Worm (Caenorhabditis elegans) whole organism, young adult: Measurements from ENCODE around the gene nhr-203.
A peak's percentile ranks its signal among the peaks of the same experiment; 100 is the strongest.

Experiments
- B0035.1 ChIP-seq: sonication (generic microtip); optimal IDR thresholded peaks from 2 replicates; lab custom pipeline; 2016; ENCODE audit warnings: missing genetic modification characterization, mild to moderate bottlenecking, missing compliant biosample characterization, missing genotype, missing genetic modification reagents
- B0336.3 ChIP-seq: fragments of 200-800 bp; sonication (Bioruptor generic); IDR thresholded peaks from 2 replicates; pipeline ENCODE4 v1.3.6; 2022; ENCODE audit warnings: missing genetic modification characterization, missing compliant biosample characterization
- D2030.7 ChIP-seq: fragments of 200-800 bp; sonication (Bioruptor generic); IDR thresholded peaks from 2 replicates; pipeline ENCODE4 v1.3.6; 2022; ENCODE audit warnings: missing genetic modification reagents, missing genetic modification characterization, missing compliant biosample characterization
- F52B5.7 ChIP-seq: sonication (generic microtip); optimal IDR thresholded peaks from 2 replicates; lab custom pipeline; 2016; ENCODE audit warnings: mild to moderate bottlenecking, missing genetic modification characterization, missing compliant biosample characterization
- T07F8.4 ChIP-seq: sonication (generic microtip); optimal IDR thresholded peaks from 2 replicates; lab custom pipeline; 2016; ENCODE audit warnings: mild to moderate bottlenecking, missing genetic modification characterization, moderate library complexity, missing compliant biosample characterization
- T26A5.8 ChIP-seq: sonication (generic microtip); optimal IDR thresholded peaks from 2 replicates; lab custom pipeline; 2016; ENCODE audit warnings: missing genetic modification characterization, missing compliant biosample characterization
- Y53F4B.3 ChIP-seq: fragments of 200-800 bp; sonication (Bioruptor generic); IDR thresholded peaks from 2 replicates; pipeline ENCODE4 v1.3.6; 2022; ENCODE audit warnings: missing genetic modification reagents, missing genetic modification characterization, missing compliant biosample characterization
- Y53G8AR.9 ChIP-seq: fragments of 200-800 bp; sonication (Bioruptor generic); conservative IDR thresholded peaks from 2 replicates; pipeline ENCODE4 v1.3.6; 2022; ENCODE audit warnings: missing genetic modification reagents, missing genetic modification characterization, missing compliant biosample characterization
- Y67H2A.10 ChIP-seq: fragments of 200-800 bp; sonication (Bioruptor generic); conservative IDR thresholded peaks from 2 replicates; pipeline ENCODE4 v1.3.6; 2022; ENCODE audit warnings: missing genetic modification reagents, missing genetic modification characterization, missing compliant biosample characterization
- atf-7 ChIP-seq: sonication (generic microtip); optimal IDR thresholded peaks from 2 replicates; lab custom pipeline; 2017; ENCODE audit warnings: mild to moderate bottlenecking, missing genetic modification characterization, missing compliant biosample characterization
- attf-3 ChIP-seq: fragments of 200-800 bp; sonication (Bioruptor generic); conservative IDR thresholded peaks from 2 replicates; pipeline ENCODE4 v1.3.6; 2022; ENCODE audit warnings: missing genetic modification reagents, missing genetic modification characterization, missing compliant biosample characterization
- bed-1 ChIP-seq: fragments of 200-800 bp; sonication (Bioruptor generic); IDR thresholded peaks from 2 replicates; pipeline ENCODE4 v1.3.6; 2022; ENCODE audit warnings: missing genetic modification reagents, missing genetic modification characterization, missing compliant biosample characterization
- ccch-3 ChIP-seq: fragments of 200-800 bp; sonication (Bioruptor generic); optimal IDR thresholded peaks from 2 replicates; lab custom pipeline; 2018; ENCODE audit warnings: mild to moderate bottlenecking, missing genetic modification characterization, missing compliant biosample characterization
- ceh-79 ChIP-seq: sonication (generic microtip); optimal IDR thresholded peaks from 2 replicates; lab custom pipeline; 2017; ENCODE audit warnings: mild to moderate bottlenecking, missing genetic modification characterization, missing compliant biosample characterization
- let-526 ChIP-seq: fragments of 200-800 bp; sonication (Bioruptor generic); IDR thresholded peaks from 2 replicates; pipeline ENCODE4 v1.3.6; 2022; ENCODE audit warnings: missing genetic modification reagents, missing genetic modification characterization, missing compliant biosample characterization
- let-607 ChIP-seq, 2 experiments: fragments of 200-800 bp in 1 of 2; sonication (Bioruptor generic) in 1 of 2; sonication (generic microtip) in 1 of 2; optimal IDR thresholded peaks; 2 replicates each; lab custom pipeline; 2016 to 2018; ENCODE audit warnings: mild to moderate bottlenecking in 2 of 2, missing compliant biosample characterization in 2 of 2, missing genetic modification characterization in 2 of 2, moderate library complexity in 2 of 2, missing genotype in 1 of 2
- lin-54 ChIP-seq: fragments of 200-800 bp; sonication (Bioruptor generic); optimal IDR thresholded peaks from 2 replicates; lab custom pipeline; 2018; ENCODE audit warnings: mild to moderate bottlenecking, missing genetic modification characterization, missing compliant biosample characterization
- mxl-1 ChIP-seq: sonication (generic microtip); optimal IDR thresholded peaks from 2 replicates; lab custom pipeline; 2016; ENCODE audit warnings: missing genetic modification characterization, missing compliant biosample characterization
- nhr-80 ChIP-seq: sonication (generic microtip); optimal IDR thresholded peaks from 2 replicates; lab custom pipeline; 2016; ENCODE audit warnings: missing genetic modification characterization, missing compliant biosample characterization
- rpc-1 ChIP-seq, 2 experiments: fragments of 150-350 bp in 1 of 2; sonication (generic microtip) in 1 of 2; optimal IDR thresholded peaks; 2 replicates each; lab custom pipeline; 2014 to 2018; ENCODE audit warnings: missing biosample characterization in 1 of 2, missing genetic modification characterization in 1 of 2, missing genetic modification reagents in 1 of 2, missing genotype in 1 of 2
- sea-2 ChIP-seq: fragments of 200-800 bp; sonication (Bioruptor generic); IDR thresholded peaks from 2 replicates; pipeline ENCODE4 v1.3.6; 2022; ENCODE audit warnings: missing genetic modification characterization, missing compliant biosample characterization
- snpc-1.1 ChIP-seq: sonication (generic microtip); optimal IDR thresholded peaks from 2 replicates; lab custom pipeline; 2017; ENCODE audit warnings: missing genetic modification characterization, mild to moderate bottlenecking, missing compliant biosample characterization, antibody characterized with exemption, moderate library complexity, missing genotype, missing genetic modification reagents; ENCODE audit not compliant: insufficient read depth
- unc-62 ChIP-seq: fragments of 150-350 bp; optimal IDR thresholded peaks from 2 replicates; lab custom pipeline; 2014; ENCODE audit warnings: missing biosample characterization, missing genetic modification reagents, missing genetic modification characterization
- zfh-2 ChIP-seq: fragments of 200-800 bp; sonication (Bioruptor generic); conservative IDR thresholded peaks from 2 replicates; pipeline ENCODE4 v1.3.6; 2022; ENCODE audit warnings: missing genetic modification reagents, missing genetic modification characterization, missing compliant biosample characterization
- zim-3 ChIP-seq: sonication (generic microtip); optimal IDR thresholded peaks from 2 replicates; lab custom pipeline; 2017; ENCODE audit warnings: mild to moderate bottlenecking, missing genetic modification characterization, moderate library complexity, missing compliant biosample characterization
- ztf-18 ChIP-seq: sonication (generic microtip); optimal IDR thresholded peaks from 2 replicates; lab custom pipeline; 2016; ENCODE audit warnings: missing genotype, mild to moderate bottlenecking, missing genetic modification characterization, missing compliant biosample characterization
- ztf-25 ChIP-seq: fragments of 200-800 bp; sonication (Bioruptor generic); IDR thresholded peaks from 2 replicates; pipeline ENCODE4 v1.3.6; 2022; ENCODE audit warnings: missing genetic modification reagents, missing genetic modification characterization, missing compliant biosample characterization

nhr-203 gene

ce11 chrV:459464-459863, at the start of gene nhr-203:
Gene nhr-203 (plus strand): TSS chrV:459795.
- TF ChIP-seq T26A5.8 (tag; lab: Kevin White, UChicago) (no peak), nhr-80 (tag; lab: Kevin White, UChicago) (peak; percentile 67), D2030.7 (no peak)

- no peak for TF ChIP-seq attf-3 (GFP tag; lab: Robert Waterston, UW)
Measured at ce11 chrV:412820-413219, 46.8 kb upstream of the nhr-203 start.

DNA sequence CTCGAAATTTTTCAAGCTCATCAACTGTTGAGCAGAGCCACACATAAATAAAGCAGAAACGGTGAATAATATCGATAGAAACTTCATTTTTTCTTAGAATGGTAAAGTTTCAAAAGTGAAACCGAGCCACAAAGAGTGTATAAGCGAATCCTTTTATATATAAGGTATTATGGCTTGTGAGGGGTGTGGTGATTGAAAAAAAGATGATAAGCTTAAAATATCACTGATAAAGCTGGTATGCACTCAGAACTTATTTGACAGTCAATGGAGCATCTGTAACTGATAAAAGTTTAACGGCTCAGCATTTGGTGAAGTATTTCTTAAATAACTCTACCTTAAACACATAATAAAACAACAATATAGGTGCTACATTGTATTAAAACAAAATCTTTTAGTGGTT, 45.0 kb upstream of the nhr-203 start, which contains the start of gene dod-19:
dod-19 (minus strand) TSS at position 130 of the 400 bp plus-strand sequence.
- no peak for TF ChIP-seq sea-2 (GFP tag; lab: Robert Waterston, UW)
- peak; percentile 17 for TF ChIP-seq nhr-80 (tag; lab: Kevin White, UChicago)
- TF ChIP-seq unc-62: no peak

DNA sequence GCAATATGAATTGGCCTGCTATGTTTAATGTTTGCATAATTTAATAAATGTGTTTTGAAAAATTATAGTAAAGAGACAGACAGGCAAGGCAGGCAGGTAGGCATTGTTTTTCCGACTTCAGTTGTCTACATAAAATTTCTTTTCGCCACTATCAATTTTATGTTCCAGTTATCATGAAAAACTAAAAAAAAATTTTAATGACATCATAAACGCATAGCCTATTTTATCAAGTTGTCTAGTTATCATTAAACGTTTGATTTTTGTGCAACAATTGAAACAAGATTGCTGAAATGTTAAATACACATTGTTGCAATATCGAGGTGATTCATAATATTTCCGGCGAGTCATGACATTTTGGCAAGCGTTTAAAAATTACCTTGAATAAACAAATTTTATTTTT, 44.5 kb upstream of the nhr-203 start:
- TF ChIP-seq unc-62 (peak; percentile 46), nhr-80 (tag; lab: Kevin White, UChicago) (peak; percentile 24), bed-1 (GFP tag; lab: Robert Waterston, UW) (no peak)

ce11 chrV:417656-418353, 41.8 kb upstream of the nhr-203 start, which contains the start of gene irg-8:
Gene irg-8 (minus strand): TSS chrV:417706.
- TF ChIP-seq unc-62: peak; percentile 70
- TF ChIP-seq atf-7: peak; percentile 79
- no peak for TF ChIP-seq rpc-1 (optimal IDR thresholded peaks at IDR 0.05; lab: Kevin White, UChicago)
- no peak for TF ChIP-seq rpc-1 (tag; optimal IDR thresholded peaks at IDR 0.05; lab: Kevin White, UChicago)
- no peak for TF ChIP-seq ztf-18 (tag; lab: Kevin White, UChicago)
- TF ChIP-seq let-526 (GFP tag; lab: Robert Waterston, UW): no peak
- no peak for TF ChIP-seq lin-54 (GFP tag; lab: Kevin White, UChicago)
- TF ChIP-seq nhr-80 (tag; lab: Kevin White, UChicago): peak; percentile 35
- TF ChIP-seq let-607 (tag; optimal IDR thresholded peaks at IDR 0.05; lab: Kevin White, UChicago): peak in 1 of 2 experiments; percentile 45
- no peak for TF ChIP-seq Y53G8AR.9
- TF ChIP-seq F52B5.7 (tag; lab: Kevin White, UChicago): no peak

ce11 chrV:418432-418831, 41.2 kb upstream of the nhr-203 start, which contains the start of gene Y39D8A.1:
Gene Y39D8A.1 (plus strand): TSS chrV:418732.
- no peak for TF ChIP-seq zfh-2 (GFP tag; lab: Robert Waterston, UW)
- no peak for TF ChIP-seq T07F8.4 (tag; lab: Kevin White, UChicago)
- no peak for TF ChIP-seq nhr-80 (tag; lab: Kevin White, UChicago)
- no peak for TF ChIP-seq zim-3 (tag; lab: Kevin White, UChicago)
- no peak for TF ChIP-seq ceh-79 (tag; lab: Kevin White, UChicago)
- TF ChIP-seq D2030.7: no peak
- TF ChIP-seq Y67H2A.10: no peak
- TF ChIP-seq lin-54 (GFP tag; lab: Kevin White, UChicago): no peak
- TF ChIP-seq ccch-3 (GFP tag; lab: Kevin White, UChicago): no peak
- no peak for TF ChIP-seq mxl-1
- no peak for TF ChIP-seq ztf-18 (tag; lab: Kevin White, UChicago)
- no peak for TF ChIP-seq B0336.3 (GFP tag; lab: Robert Waterston, UW)
- no peak for TF ChIP-seq ztf-25 (GFP tag; lab: Robert Waterston, UW)
- TF ChIP-seq Y53F4B.3 (GFP tag; lab: Robert Waterston, UW): no peak
- no peak for TF ChIP-seq snpc-1.1 (tag; lab: Kevin White, UChicago)
- TF ChIP-seq B0035.1 (tag; lab: Kevin White, UChicago): no peak
